Worm (Caenorhabditis elegans): ENCODE results near the gene C28A5.2.

DNA sequence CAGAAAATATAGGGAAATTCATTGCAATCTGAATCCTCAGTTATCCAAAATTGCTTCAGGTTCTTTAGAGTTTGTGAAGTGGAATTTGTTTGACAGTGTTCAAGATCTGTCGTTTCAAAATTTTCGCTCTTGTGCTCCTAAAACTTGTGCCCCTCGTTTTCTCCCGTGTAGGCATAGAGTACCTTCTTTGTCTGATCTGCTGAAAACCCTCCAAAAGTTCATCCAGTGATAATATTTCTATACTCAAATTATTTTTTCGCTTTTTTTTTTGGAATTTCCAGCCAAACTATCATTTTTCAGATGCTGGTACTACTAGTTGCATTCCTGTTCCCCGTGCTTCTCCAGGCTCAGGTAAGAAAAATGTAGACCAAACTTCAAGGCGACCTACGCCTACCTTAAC, 44.8 kb downstream of the C28A5.2 start, which contains the start of gene R07E5.4:
- TF ChIP-seq unc-62 (GFP tag; optimal IDR thresholded peaks at IDR 0.05) (no peak), nhr-11 (tag; optimal IDR thresholded peaks at IDR 0.05) (no peak), ztf-11 (tag; optimal IDR thresholded peaks at IDR 0.05) (no peak), nhr-23 (tag; optimal IDR thresholded peaks at IDR 0.05) (no peak), ceh-16 (tag; optimal IDR thresholded peaks at IDR 0.05) (no peak), pha-4 (tag; optimal IDR thresholded peaks at IDR 0.05) (no peak), unc-39 (tag; optimal IDR thresholded peaks at IDR 0.05) (no peak), aly-2 (tag; optimal IDR thresholded peaks at IDR 0.05) (no peak), fkh-2 (tag; optimal IDR thresholded peaks at IDR 0.05) (no peak), nhr-77 (tag; optimal IDR thresholded peaks at IDR 0.05) (no peak), skn-1 (tag; optimal IDR thresholded peaks at IDR 0.05) (no peak), lsy-12 (tag; optimal IDR thresholded peaks at IDR 0.05) (no peak), snpc-4 (tag; optimal IDR thresholded peaks at IDR 0.05) (no peak)
